Fruit fly (Drosophila melanogaster): ENCODE data around the gene CG42371.

The CG42371 gene

dm6 chr2L:2209002-2209401 is 8.0 kb downstream of the CG42371 start, which contains the start of gene CG33124:
Gene CG33124 (minus strand): TSS chr2L:2209102.
- TF ChIP-seq Clk (GFP tag; optimal IDR thresholded peaks at IDR 0.05): no peak
- TF ChIP-seq Mnt (GFP tag; optimal IDR thresholded peaks at IDR 0.05): no peak
- TF ChIP-seq CG5204 (GFP tag; optimal IDR thresholded peaks at IDR 0.05): no peak
- no peak for TF ChIP-seq bab1 (GFP tag; optimal IDR thresholded peaks at IDR 0.05)
- no peak for TF ChIP-seq toe (GFP tag; optimal IDR thresholded peaks at IDR 0.05)
- TF ChIP-seq CG11617 (GFP tag; optimal IDR thresholded peaks at IDR 0.05): no peak
- no peak for TF ChIP-seq CG12768 (GFP tag; optimal IDR thresholded peaks at IDR 0.05)
- TF ChIP-seq CG7101 (tag; optimal IDR thresholded peaks at IDR 0.05): no peak
- no peak for TF ChIP-seq cnc (optimal IDR thresholded peaks at IDR 0.05)
- no peak for TF ChIP-seq CG7045 (GFP tag; optimal IDR thresholded peaks at IDR 0.05)
- TF ChIP-seq pad (GFP tag; optimal IDR thresholded peaks at IDR 0.05): no peak
- TF ChIP-seq CG14711 (tag; optimal IDR thresholded peaks at IDR 0.05): no peak
- no peak for TF ChIP-seq Hr96 (GFP tag; optimal IDR thresholded peaks at IDR 0.05)

- TF ChIP-seq Mnt (GFP tag; optimal IDR thresholded peaks at IDR 0.05): no peak
- TF ChIP-seq bab1 (GFP tag; optimal IDR thresholded peaks at IDR 0.05): no peak
- TF ChIP-seq kay (GFP tag; ENCODE audit: borderline replicate concordance): no peak
- no peak for TF ChIP-seq cic (GFP tag; optimal IDR thresholded peaks at IDR 0.05)
- TF ChIP-seq toe (GFP tag; optimal IDR thresholded peaks at IDR 0.05): no peak
- no peak for TF ChIP-seq CG1620 (GFP tag; optimal IDR thresholded peaks at IDR 0.05)
These were observed 11.0 kb downstream of the CG42371 start, which contains the start of gene CG31668 for dm6 chr2L:2206066-2206465. Gene CG31668 (minus strand): TSS chr2L:2206166.

dm6 chr2L:2202853-2203717 is 14.0 kb downstream of the CG42371 start:
- TF ChIP-seq pad (GFP tag; optimal IDR thresholded peaks at IDR 0.05) (peak; percentile 99), cic (GFP tag; optimal IDR thresholded peaks at IDR 0.05) (peak; percentile 95), CG14711 (tag; optimal IDR thresholded peaks at IDR 0.05) (no peak), Crg-1 (GFP tag; optimal IDR thresholded peaks at IDR 0.05) (peak; percentile 49), CG7101 (tag; optimal IDR thresholded peaks at IDR 0.05) (no peak), kay (GFP tag; ENCODE audit: borderline replicate concordance) (peak; percentile 98), bab1 (GFP tag; optimal IDR thresholded peaks at IDR 0.05) (peak; percentile 68), CG12768 (GFP tag; optimal IDR thresholded peaks at IDR 0.05) (peak; percentile 70), cnc (optimal IDR thresholded peaks at IDR 0.05) (no peak), Clk (GFP tag; optimal IDR thresholded peaks at IDR 0.05) (peak; percentile 22), CG1620 (GFP tag; optimal IDR thresholded peaks at IDR 0.05) (peak; percentile 1), CG5204 (GFP tag; optimal IDR thresholded peaks at IDR 0.05) (no peak), ovo (GFP tag; optimal IDR thresholded peaks at IDR 0.05) (peak; percentile 32), toe (GFP tag; optimal IDR thresholded peaks at IDR 0.05) (peak; percentile 26), CG33017 (tag; optimal IDR thresholded peaks at IDR 0.05) (peak; percentile 1), CG7045 (GFP tag; optimal IDR thresholded peaks at IDR 0.05) (peak; percentile 67), CG11617 (GFP tag; optimal IDR thresholded peaks at IDR 0.05) (peak; percentile 37), tj (GFP tag; optimal IDR thresholded peaks at IDR 0.05) (peak; percentile 82), Mnt (GFP tag; optimal IDR thresholded peaks at IDR 0.05) (peak; percentile 88), Hr96 (GFP tag; optimal IDR thresholded peaks at IDR 0.05) (no peak)

dm6 chr2L:2202018-2202852 is 14.8 kb downstream of the CG42371 start:
- peak; percentile 100 for TF ChIP-seq CG5204 (GFP tag; optimal IDR thresholded peaks at IDR 0.05)
- TF ChIP-seq Clk (GFP tag; optimal IDR thresholded peaks at IDR 0.05): peak; percentile 99
- peak; percentile 99 for TF ChIP-seq Crg-1 (GFP tag; optimal IDR thresholded peaks at IDR 0.05)
- peak; percentile 100 for TF ChIP-seq CG12768 (GFP tag; optimal IDR thresholded peaks at IDR 0.05)
- peak; percentile 100 for TF ChIP-seq CG11617 (GFP tag; optimal IDR thresholded peaks at IDR 0.05)
- peak; percentile 99 for TF ChIP-seq Hr96 (GFP tag; optimal IDR thresholded peaks at IDR 0.05)
- TF ChIP-seq Mnt (GFP tag; optimal IDR thresholded peaks at IDR 0.05): peak; percentile 96
- peak; percentile 88 for TF ChIP-seq ovo (GFP tag; optimal IDR thresholded peaks at IDR 0.05)
- TF ChIP-seq tj (GFP tag; optimal IDR thresholded peaks at IDR 0.05): peak; percentile 100
- TF ChIP-seq cic (GFP tag; optimal IDR thresholded peaks at IDR 0.05): peak; percentile 95
- no peak for TF ChIP-seq cnc (optimal IDR thresholded peaks at IDR 0.05)
- TF ChIP-seq CG1620 (GFP tag; optimal IDR thresholded peaks at IDR 0.05): peak; percentile 99
- TF ChIP-seq CG14711 (tag; optimal IDR thresholded peaks at IDR 0.05): peak; percentile 99
- peak; percentile 100 for TF ChIP-seq CG33017 (tag; optimal IDR thresholded peaks at IDR 0.05)
- peak; percentile 97 for TF ChIP-seq kay (GFP tag; ENCODE audit: borderline replicate concordance)
- TF ChIP-seq toe (GFP tag; optimal IDR thresholded peaks at IDR 0.05): peak; percentile 99
- TF ChIP-seq CG7045 (GFP tag; optimal IDR thresholded peaks at IDR 0.05): peak; percentile 99
- peak; percentile 100 for TF ChIP-seq CG7101 (tag; optimal IDR thresholded peaks at IDR 0.05)
- TF ChIP-seq bab1 (GFP tag; optimal IDR thresholded peaks at IDR 0.05): peak; percentile 100
- TF ChIP-seq pad (GFP tag; optimal IDR thresholded peaks at IDR 0.05): peak; percentile 89

- TF ChIP-seq CG14711 (tag; optimal IDR thresholded peaks at IDR 0.05) (peak; percentile 88), CG5204 (GFP tag; optimal IDR thresholded peaks at IDR 0.05) (peak; percentile 96), Hr96 (GFP tag; optimal IDR thresholded peaks at IDR 0.05) (peak; percentile 88), cic (GFP tag; optimal IDR thresholded peaks at IDR 0.05) (peak; percentile 69), bab1 (GFP tag; optimal IDR thresholded peaks at IDR 0.05) (peak; percentile 85), CG11617 (GFP tag; optimal IDR thresholded peaks at IDR 0.05) (peak; percentile 96), pad (GFP tag; optimal IDR thresholded peaks at IDR 0.05) (peak; percentile 75), CG1620 (GFP tag; optimal IDR thresholded peaks at IDR 0.05) (peak; percentile 86), CG7101 (tag; optimal IDR thresholded peaks at IDR 0.05) (peak; percentile 93), ovo (GFP tag; optimal IDR thresholded peaks at IDR 0.05) (peak; percentile 90), CG12768 (GFP tag; optimal IDR thresholded peaks at IDR 0.05) (peak; percentile 97), CG7045 (GFP tag; optimal IDR thresholded peaks at IDR 0.05) (peak; percentile 96), kay (GFP tag; ENCODE audit: borderline replicate concordance) (peak; percentile 97), toe (GFP tag; optimal IDR thresholded peaks at IDR 0.05) (peak; percentile 97), cnc (optimal IDR thresholded peaks at IDR 0.05) (no peak), Mnt (GFP tag; optimal IDR thresholded peaks at IDR 0.05) (peak; percentile 65), CG33017 (tag; optimal IDR thresholded peaks at IDR 0.05) (peak; percentile 94), Clk (GFP tag; optimal IDR thresholded peaks at IDR 0.05) (peak; percentile 89), Crg-1 (GFP tag; optimal IDR thresholded peaks at IDR 0.05) (peak; percentile 91), tj (GFP tag; optimal IDR thresholded peaks at IDR 0.05) (no peak)
These were observed 15.9 kb downstream of the CG42371 start for dm6 chr2L:2201107-2201561.

Measured in whole organism, adult.